Worm (Caenorhabditis elegans) whole organism, L4 larva: ENCODE measurements around the gene T10G3.8.

Source experiments
- egl-27 ChIP-seq: sonication (generic microtip); optimal IDR thresholded peaks from 3 replicates; lab custom pipeline; 2017; ENCODE audit warnings: missing biosample characterization, missing genetic modification reagents, missing genetic modification characterization
- nhr-77 ChIP-seq: fragments of 150-350 bp; optimal IDR thresholded peaks from 2 replicates; lab custom pipeline; 2014; ENCODE audit warnings: missing biosample characterization, missing genetic modification characterization
- unc-39 ChIP-seq: sonication (generic microtip); optimal IDR thresholded peaks from 2 replicates; lab custom pipeline; 2017; ENCODE audit warnings: missing biosample characterization, missing genetic modification characterization
- vab-7 ChIP-seq: fragments of 200-800 bp; sonication (Bioruptor generic); IDR thresholded peaks from 2 replicates; pipeline ENCODE4 v1.3.6; 2022; ENCODE audit warnings: missing genetic modification reagents, missing genetic modification characterization, missing compliant biosample characterization

DNA sequence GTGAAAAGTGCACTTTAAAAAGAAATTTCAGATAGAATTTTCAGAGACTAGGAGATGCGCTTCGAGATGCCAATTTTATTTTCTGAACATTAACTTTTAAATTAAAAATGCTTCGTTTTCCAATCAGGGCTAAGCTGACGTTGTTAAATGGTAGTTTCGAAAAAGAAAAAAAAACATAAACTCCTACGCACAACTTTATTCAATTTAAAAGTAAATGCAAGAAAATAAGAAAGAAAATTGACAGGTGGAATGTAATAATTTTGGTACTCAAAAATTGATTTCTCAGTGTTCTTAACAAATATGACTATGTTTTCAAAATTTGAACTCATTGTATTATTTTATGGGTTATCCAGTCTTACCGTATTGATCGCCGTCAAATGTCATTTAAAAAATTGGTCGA, 22.9 kb downstream of the T10G3.8 start, which contains the start of gene lurp-2:
- TF ChIP-seq vab-7 (GFP tag; lab: Robert Waterston, UW), result no peak
- TF ChIP-seq nhr-77 (tag; lab: Kevin White, UChicago), result no peak
- no peak for TF ChIP-seq egl-27
- no peak for TF ChIP-seq unc-39
